Fruit fly (Drosophila melanogaster) Kc167 (cell line): ENCODE data around the gene CG15546.

ENCODE experiments used
- Sin3A ChIP-seq: fragments of >200 bp; optimal IDR thresholded peaks from 2 replicates; lab custom pipeline; 2018; ENCODE audit warnings: missing external identifiers
- h ChIP-seq: fragments of >200 bp; optimal IDR thresholded peaks from 3 replicates; lab custom pipeline; 2018; ENCODE audit warnings: missing external identifiers
- insv ChIP-seq: fragments of >200 bp; optimal IDR thresholded peaks from 3 replicates; lab custom pipeline; 2018; ENCODE audit warnings: missing external identifiers
- psq ChIP-seq: fragments of >200 bp; optimal IDR thresholded peaks from 2 replicates; lab custom pipeline; 2017; ENCODE audit warnings: missing external identifiers
- ttk ChIP-seq: sonication (Bioruptor generic); optimal IDR thresholded peaks from 2 replicates; lab custom pipeline; 2017; ENCODE audit warnings: missing external identifiers

- TF ChIP-seq ttk (lab: Kevin White, UChicago) (no peak), insv (lab: Kevin White, UChicago) (no peak), Sin3A (lab: Kevin White, UChicago) (no peak), h (lab: Kevin White, UChicago) (no peak), psq (lab: Kevin White, UChicago) (no peak)
Observed at dm6 chr3R:30916024-30916423, 40.0 kb upstream of the CG15546 start.
